Fruit fly (Drosophila melanogaster) whole organism, embryonic: ENCODE data around the gene Hr4.

Experiments
- Aef1 ChIP-seq: fragments of 200-800 bp; sonication (Bioruptor generic); IDR thresholded peaks from 3 replicates; pipeline ENCODE4 v1.3.6; 2022; ENCODE audit warnings: missing biosample characterization, missing genetic modification characterization
- Blimp-1 ChIP-seq: fragments of 200-800 bp; sonication (Bioruptor generic); optimal IDR thresholded peaks from 3 replicates; lab custom pipeline; 2018; ENCODE audit warnings: missing biosample characterization, missing genetic modification characterization, mild to moderate bottlenecking, moderate library complexity, missing genetic modification reagents
- CG10321 ChIP-seq: fragments of 200-800 bp; sonication (Bioruptor generic); IDR thresholded peaks from 2 replicates; pipeline ENCODE4 v1.3.6; 2022; ENCODE audit warnings: missing biosample characterization, missing genetic modification characterization
- CG10366 ChIP-seq: fragments of 200-800 bp; sonication (Bioruptor generic); IDR thresholded peaks from 2 replicates; pipeline ENCODE4 v1.3.6; 2022; ENCODE audit warnings: missing biosample characterization, missing genetic modification characterization
- CG10979 ChIP-seq: fragments of 200-800 bp; sonication (Bioruptor generic); optimal IDR thresholded peaks from 2 replicates; lab custom pipeline; 2018; ENCODE audit warnings: missing biosample characterization, mild to moderate bottlenecking, missing genetic modification characterization, moderate library complexity
- CG11504 ChIP-seq: fragments of 200-800 bp; sonication (Bioruptor generic); optimal IDR thresholded peaks from 3 replicates; lab custom pipeline; 2019; ENCODE audit warnings: missing biosample characterization, mild to moderate bottlenecking, missing genetic modification characterization, moderate library complexity
- CG12769 ChIP-seq: fragments of 200-800 bp; sonication (Bioruptor generic); optimal IDR thresholded peaks from 2 replicates; lab custom pipeline; 2019; ENCODE audit warnings: missing biosample characterization, mild to moderate bottlenecking, missing genetic modification characterization, moderate library complexity
- CG13287 ChIP-seq: fragments of 200-800 bp; sonication (Bioruptor generic); IDR thresholded peaks from 2 replicates; pipeline ENCODE4 v1.3.6; 2022; ENCODE audit warnings: missing biosample characterization, missing genetic modification characterization; ENCODE audit not compliant: partially characterized antibody
- CG1529 ChIP-seq: fragments of 200-800 bp; sonication (Bioruptor generic); optimal IDR thresholded peaks from 3 replicates; lab custom pipeline; 2018; ENCODE audit warnings: missing biosample characterization, missing genetic modification characterization
- CG1603 ChIP-seq: fragments of 200-800 bp; sonication (Bioruptor generic); optimal IDR thresholded peaks from 2 replicates; lab custom pipeline; 2019; ENCODE audit warnings: missing biosample characterization, mild to moderate bottlenecking, missing genetic modification characterization, moderate library complexity
- CG17385 ChIP-seq: fragments of 200-800 bp; sonication (Bioruptor generic); optimal IDR thresholded peaks from 3 replicates; lab custom pipeline; 2018; ENCODE audit warnings: missing biosample characterization, mild to moderate bottlenecking, missing genetic modification characterization
- CG17829 ChIP-seq: fragments of 200-800 bp; optimal IDR thresholded peaks from 2 replicates; lab custom pipeline; 2019; ENCODE audit warnings: missing biosample characterization, mild to moderate bottlenecking, missing genetic modification characterization, moderate library complexity
- CG1832 ChIP-seq: fragments of 200-800 bp; sonication (Bioruptor generic); optimal IDR thresholded peaks from 2 replicates; lab custom pipeline; 2017; ENCODE audit warnings: missing biosample characterization, mild to moderate bottlenecking, missing genetic modification characterization, inconsistent platforms
- CG18476 ChIP-seq: fragments of 200-800 bp; sonication (Bioruptor generic); optimal IDR thresholded peaks from 2 replicates; lab custom pipeline; 2016; ENCODE audit warnings: missing biosample characterization, mild to moderate bottlenecking, missing genetic modification characterization
- CG18599 ChIP-seq: fragments of 200-800 bp; sonication (Bioruptor generic); optimal IDR thresholded peaks from 3 replicates; lab custom pipeline; 2017; ENCODE audit warnings: missing biosample characterization, missing genetic modification characterization, mild to moderate bottlenecking, moderate library complexity, missing genetic modification reagents
- CG31441 ChIP-seq: fragments of 200-800 bp; sonication (Bioruptor generic); IDR thresholded peaks from 2 replicates; pipeline ENCODE4 v1.3.6; 2022; ENCODE audit warnings: missing biosample characterization, missing genetic modification characterization
- CG3163 ChIP-seq: fragments of 200-800 bp; sonication (Bioruptor generic); optimal IDR thresholded peaks from 3 replicates; lab custom pipeline; 2016; ENCODE audit warnings: missing biosample characterization, missing genetic modification characterization
- CG4328 ChIP-seq: fragments of 200-800 bp; sonication (Bioruptor generic); optimal IDR thresholded peaks from 3 replicates; lab custom pipeline; 2017; ENCODE audit warnings: missing biosample characterization, missing genetic modification reagents, missing genetic modification characterization
- CG4360 ChIP-seq: fragments of 200-800 bp; sonication (Bioruptor generic); IDR thresholded peaks from 2 replicates; pipeline ENCODE4 v1.3.6; 2022; ENCODE audit warnings: missing biosample characterization, missing genetic modification characterization
- CG6683 ChIP-seq: fragments of 200-800 bp; sonication (Bioruptor generic); optimal IDR thresholded peaks from 2 replicates; lab custom pipeline; 2017; ENCODE audit warnings: missing biosample characterization, mild to moderate bottlenecking, missing genetic modification characterization, missing genetic modification reagents
- CG7839 ChIP-seq: fragments of 200-800 bp; sonication (Bioruptor generic); optimal IDR thresholded peaks from 3 replicates; lab custom pipeline; 2018; ENCODE audit warnings: missing biosample characterization, mild to moderate bottlenecking, missing genetic modification characterization, moderate library complexity
- CG7928 ChIP-seq: fragments of 200-800 bp; sonication (Bioruptor generic); optimal IDR thresholded peaks from 2 replicates; lab custom pipeline; 2017; ENCODE audit warnings: missing biosample characterization, mild to moderate bottlenecking, missing genetic modification characterization
- CG8765 ChIP-seq: fragments of 200-800 bp; sonication (Bioruptor generic); IDR thresholded peaks from 2 replicates; pipeline ENCODE4 v1.3.6; 2022; ENCODE audit warnings: missing biosample characterization, missing genetic modification characterization
- Doc3 ChIP-seq: fragments of 200-800 bp; sonication (Bioruptor generic); IDR thresholded peaks from 3 replicates; pipeline ENCODE4 v1.3.6; 2022; ENCODE audit warnings: missing biosample characterization, missing genetic modification characterization; ENCODE audit not compliant: partially characterized antibody
- Drgx ChIP-seq: fragments of 200-800 bp; sonication (Bioruptor generic); IDR thresholded peaks from 2 replicates; pipeline ENCODE4 v1.3.6; 2022; ENCODE audit warnings: missing biosample characterization, missing genetic modification characterization
- Fer2 ChIP-seq: fragments of 200-800 bp; sonication (Bioruptor generic); optimal IDR thresholded peaks from 2 replicates; lab custom pipeline; 2018; ENCODE audit warnings: missing biosample characterization, mild to moderate bottlenecking, missing genetic modification characterization, moderate library complexity
- MTF-1 ChIP-seq: fragments of 200-800 bp; sonication (Bioruptor generic); optimal IDR thresholded peaks from 2 replicates; lab custom pipeline; 2018; ENCODE audit warnings: missing biosample characterization, mild to moderate bottlenecking, missing genetic modification characterization, borderline replicate concordance
- Med ChIP-seq: fragments of 200-800 bp; sonication (Bioruptor generic); peaks from one replicate; lab custom pipeline; 2016; ENCODE audit warnings: missing biosample characterization, missing genetic modification characterization, mild to moderate bottlenecking, inconsistent platforms, moderate library complexity
- Meics ChIP-seq: fragments of 200-800 bp; sonication (Bioruptor generic); optimal IDR thresholded peaks from 2 replicates; lab custom pipeline; 2017; ENCODE audit warnings: missing biosample characterization, mild to moderate bottlenecking, missing genetic modification characterization
- YL-1 ChIP-seq: fragments of 200-800 bp; sonication (Bioruptor generic); optimal IDR thresholded peaks from 3 replicates; lab custom pipeline; 2017; ENCODE audit warnings: missing biosample characterization, mild to moderate bottlenecking, missing genetic modification characterization
- bigmax ChIP-seq: fragments of 200-800 bp; sonication (Bioruptor generic); optimal IDR thresholded peaks from 2 replicates; lab custom pipeline; 2018; ENCODE audit warnings: missing biosample characterization, mild to moderate bottlenecking, missing genetic modification characterization
- chinmo ChIP-seq: fragments of 200-800 bp; sonication (Bioruptor generic); IDR thresholded peaks from 4 replicates; pipeline ENCODE4 v1.3.6; 2022; ENCODE audit warnings: missing biosample characterization, missing genetic modification characterization; ENCODE audit not compliant: partially characterized antibody
- chn ChIP-seq: fragments of 200-800 bp; sonication (Bioruptor generic); optimal IDR thresholded peaks from 2 replicates; lab custom pipeline; 2016; ENCODE audit warnings: missing biosample characterization, missing genetic modification characterization
- dm ChIP-seq: fragments of 200-800 bp; sonication (Bioruptor generic); optimal IDR thresholded peaks from 3 replicates; lab custom pipeline; 2016; ENCODE audit warnings: missing biosample characterization, missing genetic modification characterization
- grau ChIP-seq: fragments of 200-800 bp; optimal IDR thresholded peaks from 3 replicates; lab custom pipeline; 2019; ENCODE audit warnings: missing biosample characterization, mild to moderate bottlenecking, missing genetic modification characterization, moderate library complexity
- lilli ChIP-seq: fragments of 200-800 bp; sonication (Bioruptor generic); optimal IDR thresholded peaks from 3 replicates; lab custom pipeline; 2016; ENCODE audit warnings: missing biosample characterization, missing genetic modification characterization
- prd ChIP-seq, 3 experiments: fragments of >200 bp in 2 of 3; fragments of 200-800 bp in 1 of 3; sonication (Bioruptor generic) in 1 of 3; optimal IDR thresholded peaks in 2 of 3; IDR thresholded peaks in 1 of 3; 2 replicates in 2 of 3; 3 replicates in 1 of 3; pipeline versions ENCODE4 v1.3.6 to Lab custom; 2017 to 2022; ENCODE audit warnings: missing biosample characterization in 1 of 3, missing genetic modification characterization in 1 of 3
- repo ChIP-seq: fragments of 200-800 bp; sonication (Bioruptor generic); optimal IDR thresholded peaks from 2 replicates; lab custom pipeline; 2016; ENCODE audit warnings: missing biosample characterization, missing genetic modification characterization
- row ChIP-seq: fragments of 200-800 bp; sonication (Bioruptor generic); IDR thresholded peaks from 3 replicates; pipeline ENCODE4 v1.3.6; 2022; ENCODE audit warnings: missing biosample characterization, missing genetic modification characterization
- sens ChIP-seq: fragments of 200-800 bp; sonication (Bioruptor generic); peaks from one replicate; lab custom pipeline; 2016; ENCODE audit warnings: missing biosample characterization, missing genetic modification characterization
- sima ChIP-seq: fragments of 200-800 bp; sonication (Bioruptor generic); optimal IDR thresholded peaks from 2 replicates; lab custom pipeline; 2016; ENCODE audit warnings: missing biosample characterization, missing genetic modification characterization
- sna ChIP-seq: fragments of 200-800 bp; sonication (Bioruptor generic); IDR thresholded peaks from 2 replicates; pipeline ENCODE4 v1.3.6; 2022; ENCODE audit warnings: missing biosample characterization, missing genetic modification characterization; ENCODE audit not compliant: partially characterized antibody
- tll ChIP-seq, 2 experiments: fragments of 200-800 bp in 1 of 2; fragments of >200 bp in 1 of 2; sonication (Bioruptor generic) in 1 of 2; optimal IDR thresholded peaks; 2 replicates each; lab custom pipeline; 2017 to 2019; ENCODE audit warnings: missing biosample characterization in 2 of 2, missing genetic modification characterization in 2 of 2, mild to moderate bottlenecking in 1 of 2, moderate library complexity in 1 of 2
- wek ChIP-seq: fragments of 200-800 bp; sonication (Bioruptor generic); optimal IDR thresholded peaks from 3 replicates; lab custom pipeline; 2018; ENCODE audit warnings: missing biosample characterization, mild to moderate bottlenecking, missing genetic modification characterization, moderate library complexity
- zfh1 ChIP-seq: fragments of 200-800 bp; sonication (Bioruptor generic); IDR thresholded peaks from 3 replicates; pipeline ENCODE4 v1.3.6; 2022; ENCODE audit warnings: missing biosample characterization, missing genetic modification characterization

Gene Hr4

dm6 chrX:1893532-1893931 is 48.2 kb upstream of the Hr4 start:
- peak; percentile 11 for TF ChIP-seq YL-1 (GFP tag; lab: Kevin White, UChicago)
- TF ChIP-seq CG8765 (GFP tag; lab: Robert Waterston, UW) = no peak
- TF ChIP-seq Aef1 = peak; percentile 18; the same call in 1 of the 3 replicates
- peak; percentile 87 for TF ChIP-seq CG4360 (GFP tag; lab: Robert Waterston, UW)
- peak; percentile 64 for TF ChIP-seq CG1832 (GFP tag; lab: Kevin White, UChicago)
- TF ChIP-seq Doc3 (GFP tag; lab: Robert Waterston, UW) = no peak
- TF ChIP-seq CG17829 (tag; lab: Kevin White, UChicago) = no peak
- peak; percentile 38; the same call in 1 of the 2 replicates for TF ChIP-seq CG10321 (GFP tag; lab: Robert Waterston, UW)
- TF ChIP-seq sens (GFP tag; lab: Kevin White, UChicago) = peak; percentile 47
- TF ChIP-seq chinmo (GFP tag; lab: Robert Waterston, UW) = 0 out of 4 replicates have a peak, but pooled peaks have one; percentile 18
- TF ChIP-seq CG6683 (GFP tag; lab: Kevin White, UChicago) = no peak
- TF ChIP-seq CG17385 (GFP tag; lab: Kevin White, UChicago) = peak; percentile 72
- no peak for TF ChIP-seq Meics
- no peak for TF ChIP-seq chn (GFP tag; lab: Kevin White, UChicago)
- TF ChIP-seq Blimp-1 (GFP tag; lab: Kevin White, UChicago) = peak; percentile 13
- TF ChIP-seq CG10979 (tag; lab: Kevin White, UChicago) = no peak
- TF ChIP-seq sima (GFP tag; lab: Kevin White, UChicago) = no peak

dm6 chrX:1897384-1897783 is 44.4 kb upstream of the Hr4 start:
- TF ChIP-seq CG7928 (GFP tag; lab: Kevin White, UChicago) = no peak
- TF ChIP-seq sens (GFP tag; lab: Kevin White, UChicago) = peak; percentile 6
- TF ChIP-seq CG18476 (GFP tag; lab: Kevin White, UChicago) = no peak
- TF ChIP-seq prd (optimal IDR thresholded peaks at IDR 0.05; lab: Kevin White, UChicago) = no peak
- peak; percentile 37; the same call in 1 of the 3 replicates for TF ChIP-seq prd (GFP tag; IDR thresholded peaks at IDR 0.05; lab: Robert Waterston, UW)
- no peak for TF ChIP-seq CG3163 (GFP tag; lab: Kevin White, UChicago)
- no peak for TF ChIP-seq CG31441
- TF ChIP-seq CG11504 (tag; lab: Kevin White, UChicago) = peak; percentile 4
- TF ChIP-seq grau (tag; lab: Kevin White, UChicago) = peak; percentile 67
- TF ChIP-seq CG13287 (GFP tag; lab: Robert Waterston, UW) = no peak
- no peak for TF ChIP-seq sna (GFP tag; lab: Robert Waterston, UW)
- no peak for TF ChIP-seq Fer2 (tag; lab: Kevin White, UChicago)
- no peak for TF ChIP-seq tll (GFP tag; optimal IDR thresholded peaks at IDR 0.05; lab: Kevin White, UChicago)
- TF ChIP-seq Med (GFP tag; lab: Kevin White, UChicago) = peak; percentile 40
- TF ChIP-seq lilli (GFP tag; lab: Kevin White, UChicago) = peak; percentile 8
- TF ChIP-seq CG1529 (GFP tag; lab: Kevin White, UChicago) = no peak
- TF ChIP-seq CG4328 (GFP tag; lab: Kevin White, UChicago) = no peak
- TF ChIP-seq CG18599 (GFP tag; lab: Kevin White, UChicago) = no peak
- no peak for TF ChIP-seq repo (GFP tag; lab: Kevin White, UChicago)
- peak; percentile 24 for TF ChIP-seq CG1603
- no peak for TF ChIP-seq CG12769 (tag; lab: Kevin White, UChicago)
- TF ChIP-seq bigmax (GFP tag; lab: Kevin White, UChicago) = no peak
- TF ChIP-seq dm (GFP tag; lab: Kevin White, UChicago) = no peak
- TF ChIP-seq Drgx (GFP tag; lab: Robert Waterston, UW) = peak; percentile 27; the same call in 1 of the 2 replicates
- no peak for TF ChIP-seq wek
- peak; percentile 24; the same call in 1 of the 3 replicates for TF ChIP-seq row (GFP tag; lab: Robert Waterston, UW)
- TF ChIP-seq CG10366 (GFP tag; lab: Robert Waterston, UW) = peak; percentile 20; the same call in 1 of the 2 replicates
- TF ChIP-seq CG7839 (tag; lab: Kevin White, UChicago) = no peak
- TF ChIP-seq CG17385 (GFP tag; lab: Kevin White, UChicago) = no peak
- TF ChIP-seq zfh1 (GFP tag; lab: Robert Waterston, UW) = no peak
- no peak for TF ChIP-seq MTF-1 (GFP tag; lab: Kevin White, UChicago)
